Fruit fly (Drosophila melanogaster) whole organism, wandering third instar larva: ENCODE measurements around the gene Glys.

Experiments used
- Abd-B ChIP-seq: fragments of >200 bp; optimal IDR thresholded peaks from 2 replicates; lab custom pipeline; 2017; ENCODE audit warnings: missing biosample characterization, missing genetic modification characterization
- CG32264 ChIP-seq: fragments of 200-800 bp; sonication (Bioruptor generic); optimal IDR thresholded peaks from 2 replicates; lab custom pipeline; 2016; ENCODE audit warnings: missing biosample characterization, missing genetic modification characterization
- CG9705 ChIP-seq: fragments of 200-800 bp; sonication (Bioruptor generic); optimal IDR thresholded peaks from 2 replicates; lab custom pipeline; 2018; ENCODE audit warnings: missing biosample characterization, mild to moderate bottlenecking, missing genetic modification characterization
- CrebA ChIP-seq: fragments of 200-800 bp; sonication (Bioruptor generic); optimal IDR thresholded peaks from 2 replicates; lab custom pipeline; 2016; ENCODE audit warnings: missing biosample characterization, mild to moderate bottlenecking, missing genetic modification characterization, borderline replicate concordance
- Dfd ChIP-seq: fragments of >200 bp; optimal IDR thresholded peaks from 2 replicates; lab custom pipeline; 2017; ENCODE audit warnings: missing biosample characterization, missing genetic modification characterization
- Dif ChIP-seq: fragments of 200-275, 200-300 bp; sonication (Bioruptor generic); optimal IDR thresholded peaks from 2 replicates; lab custom pipeline; 2018; ENCODE audit warnings: missing biosample characterization, missing genetic modification characterization; ENCODE audit not compliant: partially characterized antibody
- GATAd ChIP-seq: sonication (Bioruptor generic); optimal IDR thresholded peaks from 2 replicates; lab custom pipeline; 2016; ENCODE audit warnings: missing biosample characterization, missing genetic modification characterization
- HLH106 ChIP-seq: fragments of 200-800 bp; optimal IDR thresholded peaks from 3 replicates; lab custom pipeline; 2019; ENCODE audit warnings: missing biosample characterization, mild to moderate bottlenecking, missing genetic modification characterization, moderate library complexity
- Hnf4 ChIP-seq: fragments of 200-800 bp; sonication (Bioruptor generic); optimal IDR thresholded peaks from 2 replicates; lab custom pipeline; 2016; ENCODE audit warnings: missing biosample characterization, mild to moderate bottlenecking, missing genetic modification characterization
- Hr78 ChIP-seq: fragments of >200 bp; optimal IDR thresholded peaks from 2 replicates; lab custom pipeline; 2017; ENCODE audit warnings: missing biosample characterization, missing genetic modification characterization
- Hr83 ChIP-seq: fragments of 200-300 bp; sonication (Bioruptor generic); optimal IDR thresholded peaks from 2 replicates; lab custom pipeline; 2016; ENCODE audit warnings: missing biosample characterization, mild to moderate bottlenecking, missing genetic modification characterization, moderate library complexity; ENCODE audit not compliant: poor library complexity, severe bottlenecking
- Jra ChIP-seq: sonication (Bioruptor generic); optimal IDR thresholded peaks from 2 replicates; lab custom pipeline; 2016; ENCODE audit warnings: missing biosample characterization, missing genetic modification characterization
- Mio ChIP-seq: sonication (Bioruptor generic); optimal IDR thresholded peaks from 2 replicates; lab custom pipeline; 2016; ENCODE audit warnings: missing biosample characterization, missing genetic modification characterization
- Myc ChIP-seq: fragments of >200 bp; optimal IDR thresholded peaks from 2 replicates; lab custom pipeline; 2017
- N ChIP-seq: fragments of >200 bp; optimal IDR thresholded peaks from 2 replicates; lab custom pipeline; 2018; ENCODE audit warnings: missing biosample characterization, missing external identifiers, missing genetic modification characterization
- OdsH ChIP-seq: fragments of 200-800 bp; sonication (Bioruptor generic); optimal IDR thresholded peaks from 2 replicates; lab custom pipeline; 2016; ENCODE audit warnings: missing biosample characterization, mild to moderate bottlenecking, missing genetic modification characterization
- Rel ChIP-seq, 2 experiments: fragments of 200-800 bp; sonication (Bioruptor generic) in 1 of 2; optimal IDR thresholded peaks; 2 replicates in 1 of 2; 3 replicates in 1 of 2; lab custom pipeline; 2016 to 2019; ENCODE audit warnings: mild to moderate bottlenecking in 2 of 2, missing biosample characterization in 2 of 2, missing genetic modification characterization in 2 of 2, moderate library complexity in 1 of 2
- Sp1 ChIP-seq: fragments of 200-800 bp; sonication (Bioruptor generic); optimal IDR thresholded peaks from 3 replicates; lab custom pipeline; 2019; ENCODE audit warnings: missing biosample characterization, mild to moderate bottlenecking, missing genetic modification characterization, moderate library complexity
- Vsx2 ChIP-seq: fragments of 200-300, 225-300 bp; sonication (Bioruptor generic); optimal IDR thresholded peaks from 2 replicates; lab custom pipeline; 2018; ENCODE audit warnings: missing biosample characterization, missing genetic modification characterization; ENCODE audit not compliant: partially characterized antibody
- br ChIP-seq: fragments of 200-800 bp; sonication (Bioruptor generic); optimal IDR thresholded peaks from 2 replicates; lab custom pipeline; 2016; ENCODE audit warnings: missing biosample characterization, missing genetic modification characterization
- brk ChIP-seq: fragments of 200-800 bp; sonication (Bioruptor generic); optimal IDR thresholded peaks from 2 replicates; lab custom pipeline; 2016; ENCODE audit warnings: missing biosample characterization, mild to moderate bottlenecking, missing genetic modification characterization
- dl ChIP-seq, 2 experiments: fragments of 175-275, 200-275 bp in 1 of 2; fragments of 200-275 bp in 1 of 2; sonication (Bioruptor generic); optimal IDR thresholded peaks; lab custom pipeline; 2018; ENCODE audit warnings: mild to moderate bottlenecking in 2 of 2, missing biosample characterization in 2 of 2, missing genetic modification characterization in 2 of 2, moderate library complexity in 2 of 2; ENCODE audit not compliant: partially characterized antibody in 2 of 2, insufficient read depth in 1 of 2
- dmrt93B ChIP-seq: fragments of 200-800 bp; sonication (Bioruptor generic); optimal IDR thresholded peaks from 2 replicates; lab custom pipeline; 2018; ENCODE audit warnings: missing biosample characterization, mild to moderate bottlenecking, missing genetic modification characterization
- dsf ChIP-seq: sonication (Bioruptor generic); optimal IDR thresholded peaks from 2 replicates; lab custom pipeline; 2016; ENCODE audit warnings: missing biosample characterization, missing genetic modification characterization, borderline replicate concordance
- ey ChIP-seq: fragments of 200-800 bp; sonication (Bioruptor generic); optimal IDR thresholded peaks from 2 replicates; lab custom pipeline; 2016; ENCODE audit warnings: missing biosample characterization, missing genetic modification characterization
- foxo ChIP-seq, 2 experiments: fragments of 200-800 bp; sonication (Bioruptor generic); optimal IDR thresholded peaks; 2 replicates in 1 of 2; 3 replicates in 1 of 2; lab custom pipeline; 2016 to 2017; ENCODE audit warnings: missing biosample characterization in 2 of 2, missing genetic modification characterization in 2 of 2
- fru ChIP-seq: fragments of 200-800 bp; sonication (Bioruptor generic); optimal IDR thresholded peaks from 3 replicates; lab custom pipeline; 2016; ENCODE audit warnings: missing biosample characterization, mild to moderate bottlenecking, missing genetic modification characterization
- h ChIP-seq: fragments of 200-800 bp; sonication (Bioruptor generic); optimal IDR thresholded peaks from 3 replicates; lab custom pipeline; 2016; ENCODE audit warnings: missing biosample characterization, mild to moderate bottlenecking, missing genetic modification characterization
- jim ChIP-seq: fragments of 175-275, 200-325 bp; sonication (Bioruptor generic); optimal IDR thresholded peaks from 2 replicates; lab custom pipeline; 2016; ENCODE audit warnings: missing biosample characterization, mild to moderate bottlenecking, missing genetic modification characterization
- lola ChIP-seq: fragments of >200 bp; optimal IDR thresholded peaks from 2 replicates; lab custom pipeline; 2017; ENCODE audit warnings: missing biosample characterization, missing genetic modification characterization
- pan ChIP-seq: fragments of >200 bp; optimal IDR thresholded peaks from 2 replicates; lab custom pipeline; 2017
- psq ChIP-seq: fragments of 200-800 bp; sonication (Bioruptor generic); optimal IDR thresholded peaks from 3 replicates; lab custom pipeline; 2017; ENCODE audit warnings: missing biosample characterization, mild to moderate bottlenecking, missing genetic modification characterization, moderate library complexity
- rgr ChIP-seq: fragments of 200-800 bp; sonication (Bioruptor generic); optimal IDR thresholded peaks from 3 replicates; lab custom pipeline; 2016; ENCODE audit warnings: missing biosample characterization, mild to moderate bottlenecking, missing genetic modification characterization
- sage ChIP-seq: fragments of 200-800 bp; sonication (Bioruptor generic); optimal IDR thresholded peaks from 2 replicates; lab custom pipeline; 2016; ENCODE audit warnings: missing biosample characterization, mild to moderate bottlenecking, missing genetic modification characterization
- sv ChIP-seq: fragments of 200-800 bp; sonication (Bioruptor generic); optimal IDR thresholded peaks from 3 replicates; lab custom pipeline; 2016; ENCODE audit warnings: missing biosample characterization, missing genetic modification characterization
- tai ChIP-seq: sonication (Bioruptor generic); optimal IDR thresholded peaks from 2 replicates; lab custom pipeline; 2016; ENCODE audit warnings: missing biosample characterization, missing genetic modification characterization
- usp ChIP-seq: fragments of >200 bp; optimal IDR thresholded peaks from 2 replicates; lab custom pipeline; 2017; ENCODE audit warnings: missing biosample characterization, missing genetic modification characterization
- woc ChIP-seq: sonication (Bioruptor generic); optimal IDR thresholded peaks from 2 replicates; lab custom pipeline; 2016; ENCODE audit warnings: missing biosample characterization, mild to moderate bottlenecking, missing genetic modification characterization

The Glys gene

dm6 chr3R:15136846-15137245 is 10.5 kb downstream of the Glys start, which contains the start of the genes CG6912 and CG3984:
CG6912 (minus strand) TSS chr3R:15137004.
CG3984 (plus strand) TSS chr3R:15137148.
- no peak for TF ChIP-seq Abd-B (GFP tag; lab: Kevin White, UChicago)
- no peak for TF ChIP-seq pan (lab: Kevin White, UChicago)
- TF ChIP-seq sage (GFP tag; lab: Kevin White, UChicago): no peak
- no peak for TF ChIP-seq lola
- no peak for TF ChIP-seq OdsH (GFP tag; lab: Kevin White, UChicago)
- TF ChIP-seq brk: no peak
- TF ChIP-seq dmrt93B (GFP tag; lab: Kevin White, UChicago): no peak
- no peak for TF ChIP-seq CG9705
- no peak for TF ChIP-seq foxo (GFP tag; optimal IDR thresholded peaks at IDR 0.05; lab: Kevin White, UChicago)
- TF ChIP-seq GATAd: no peak
- TF ChIP-seq usp (GFP tag; lab: Kevin White, UChicago): no peak
- no peak for TF ChIP-seq Myc (lab: Kevin White, UChicago)
- TF ChIP-seq jim: no peak
- no peak for TF ChIP-seq sv
- TF ChIP-seq CrebA (GFP tag; lab: Kevin White, UChicago): no peak

DNA sequence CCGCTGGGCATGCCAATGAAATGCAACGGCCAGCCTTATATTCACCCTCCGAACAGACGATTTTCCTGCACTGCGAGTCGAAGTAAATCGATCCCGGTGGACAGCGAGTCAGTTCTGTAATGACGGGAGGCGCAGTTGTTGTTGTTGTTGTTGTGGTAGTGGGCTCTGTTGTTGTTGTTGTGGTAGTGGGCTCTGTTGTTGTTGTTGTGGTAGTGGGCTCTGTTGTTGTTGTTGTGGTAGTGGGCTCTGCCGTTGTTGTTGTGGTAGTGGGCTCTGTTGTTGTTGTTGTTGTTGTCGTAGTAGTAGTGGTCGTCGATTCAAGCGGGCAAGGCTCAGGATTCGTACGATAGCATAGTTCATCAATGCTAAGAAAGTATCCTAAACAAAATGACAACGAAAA is 11.3 kb downstream of the Glys start:
- TF ChIP-seq GATAd: no peak
- no peak for TF ChIP-seq dsf
- TF ChIP-seq N (GFP tag; lab: Kevin White, UChicago): no peak
- TF ChIP-seq CG9705: no peak
- TF ChIP-seq foxo (GFP tag; optimal IDR thresholded peaks at IDR 0.05; lab: Kevin White, UChicago): no peak
- no peak for TF ChIP-seq Myc (lab: Kevin White, UChicago)
- TF ChIP-seq brk: no peak
- TF ChIP-seq tai: no peak
- no peak for TF ChIP-seq dmrt93B (GFP tag; lab: Kevin White, UChicago)
- TF ChIP-seq usp (GFP tag; lab: Kevin White, UChicago): no peak
- TF ChIP-seq ey: no peak
- TF ChIP-seq Dfd (GFP tag; lab: Kevin White, UChicago): no peak
- no peak for TF ChIP-seq rgr (GFP tag; lab: Kevin White, UChicago)
- TF ChIP-seq jim: no peak
- no peak for TF ChIP-seq woc (GFP tag; lab: Kevin White, UChicago)
- no peak for TF ChIP-seq dl (GFP tag; optimal IDR thresholded peaks at IDR 0.05; lab: Kevin White, UChicago; ENCODE audit: insufficient read depth in 1 of 2, partially characterized antibody in 2 of 2)

- TF ChIP-seq br (GFP tag; lab: Kevin White, UChicago) (peak; percentile 62), OdsH (GFP tag; lab: Kevin White, UChicago) (peak; percentile 82), Dfd (GFP tag; lab: Kevin White, UChicago) (no peak), CG32264 (GFP tag; lab: Kevin White, UChicago) (no peak), h (GFP tag; lab: Kevin White, UChicago) (peak; percentile 45), Hnf4 (GFP tag; lab: Kevin White, UChicago) (peak; percentile 74), Myc (lab: Kevin White, UChicago) (peak; percentile 68), N (GFP tag; lab: Kevin White, UChicago) (no peak), GATAd (no peak), foxo (GFP tag; optimal IDR thresholded peaks at IDR 0.05; lab: Kevin White, UChicago) (peak in 1 of 2 experiments; percentile 39), rgr (GFP tag; lab: Kevin White, UChicago) (peak; percentile 84), Hr83 (GFP tag; lab: Kevin White, UChicago) (peak; percentile 73), sage (GFP tag; lab: Kevin White, UChicago) (no peak), brk (no peak), Mio (GFP tag; lab: Kevin White, UChicago) (peak; percentile 31), dsf (peak; percentile 29), Jra (peak; percentile 34), CG9705 (no peak), Sp1 (GFP tag; lab: Kevin White, UChicago) (peak; percentile 70), Abd-B (GFP tag; lab: Kevin White, UChicago) (no peak), jim (peak; percentile 88), HLH106 (tag; lab: Kevin White, UChicago) (peak; percentile 35), dl (GFP tag; optimal IDR thresholded peaks at IDR 0.05; lab: Kevin White, UChicago; ENCODE audit: insufficient read depth in 1 of 2, partially characterized antibody in 2 of 2) (peak in 1 of 2 experiments; percentile 72), CrebA (GFP tag; lab: Kevin White, UChicago) (peak; percentile 62), woc (GFP tag; lab: Kevin White, UChicago) (no peak), lola (no peak), usp (GFP tag; lab: Kevin White, UChicago) (no peak), pan (lab: Kevin White, UChicago) (no peak), Dif (GFP tag; lab: Kevin White, UChicago) (peak; percentile 85), Hr78 (no peak), dmrt93B (GFP tag; lab: Kevin White, UChicago) (no peak), Rel (GFP tag; optimal IDR thresholded peaks at IDR 0.05; lab: Kevin White, UChicago) (no peak), Rel (tag; optimal IDR thresholded peaks at IDR 0.05; lab: Kevin White, UChicago) (peak; percentile 100), psq (peak; percentile 57), ey (peak; percentile 45), tai (no peak), Vsx2 (GFP tag; lab: Kevin White, UChicago) (peak; percentile 75), fru (GFP tag; lab: Kevin White, UChicago) (peak; percentile 33), sv (peak; percentile 65)
- TF ChIP-seq, all 38 proteins: peak for 23
These were observed 15.7 kb downstream of the Glys start, which contains the start of gene CG42788 for dm6 chr3R:15131677-15132076. CG42788 (minus strand) TSS chr3R:15131926.
